Fruit fly (Drosophila melanogaster): ENCODE measurements around the gene CatB.

CatB gene

DNA sequence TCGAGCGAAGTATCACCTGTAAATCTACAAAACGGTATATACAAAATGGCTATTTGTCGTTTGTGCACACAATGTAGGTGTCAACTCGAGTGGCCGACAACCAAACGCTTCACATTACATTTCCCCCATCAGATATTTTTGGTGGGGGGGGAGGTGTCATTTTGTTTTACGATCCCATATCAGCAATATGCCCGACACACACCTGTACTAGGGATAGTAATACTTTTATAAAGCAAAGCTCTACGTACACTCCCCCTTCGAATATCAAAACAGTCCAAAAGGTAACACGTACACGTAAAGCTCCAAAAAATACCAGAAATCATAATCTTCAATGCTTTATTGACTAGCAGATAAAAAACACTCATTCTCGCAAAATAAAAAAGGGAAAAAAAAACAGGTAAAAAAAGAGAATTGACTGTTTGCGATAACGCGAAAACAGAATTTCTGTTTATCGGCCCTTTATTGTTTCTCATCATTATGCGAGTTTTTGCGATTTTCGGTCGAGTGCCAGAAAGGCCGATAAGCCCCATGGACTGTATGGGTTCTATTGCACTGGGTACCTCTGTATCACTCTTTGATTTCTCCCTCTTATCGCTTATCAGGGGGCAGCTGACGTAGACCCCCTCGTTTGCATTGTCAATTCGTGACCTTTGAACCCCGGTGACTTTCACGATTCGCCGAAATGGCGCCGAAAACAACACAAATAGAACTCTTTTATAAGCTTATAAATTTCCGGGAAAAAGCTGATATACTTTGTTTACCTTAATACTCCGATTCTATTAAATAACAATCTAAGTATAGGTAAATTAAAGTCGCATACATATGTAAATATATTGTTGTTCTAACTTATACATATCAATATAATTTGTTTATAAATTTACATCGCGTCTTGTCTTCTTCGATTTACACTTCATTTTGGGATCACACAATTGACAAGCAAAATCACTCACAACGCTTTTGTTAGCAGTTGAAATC lies at the start of gene CatB:
CatB (plus strand) TSS at position 925 of the 975 bp plus-strand sequence.
- TF ChIP-seq noc (tag; optimal IDR thresholded peaks at IDR 0.05), result peak; percentile 72

- TF ChIP-seq noc (tag; optimal IDR thresholded peaks at IDR 0.05), result no peak
These were observed 45.8 kb upstream of the CatB start for dm6 chr2L:8659549-8659948.

dm6 chr2L:8672278-8672748 lies 33.1 kb upstream of the CatB start, which contains the start of gene Glt:
Gene Glt, plus strand, starts transcription at chr2L:8672698.
- TF ChIP-seq noc (tag; optimal IDR thresholded peaks at IDR 0.05), result peak; percentile 47

dm6 chr2L:8678955-8679354 lies 26.4 kb upstream of the CatB start:
- TF ChIP-seq noc (tag; optimal IDR thresholded peaks at IDR 0.05), result no peak

dm6 chr2L:8679712-8680111 lies 25.7 kb upstream of the CatB start, which contains the start of gene CG9287:
Gene CG9287, minus strand, starts transcription at chr2L:8679812.
- no peak for TF ChIP-seq noc (tag; optimal IDR thresholded peaks at IDR 0.05)

DNA sequence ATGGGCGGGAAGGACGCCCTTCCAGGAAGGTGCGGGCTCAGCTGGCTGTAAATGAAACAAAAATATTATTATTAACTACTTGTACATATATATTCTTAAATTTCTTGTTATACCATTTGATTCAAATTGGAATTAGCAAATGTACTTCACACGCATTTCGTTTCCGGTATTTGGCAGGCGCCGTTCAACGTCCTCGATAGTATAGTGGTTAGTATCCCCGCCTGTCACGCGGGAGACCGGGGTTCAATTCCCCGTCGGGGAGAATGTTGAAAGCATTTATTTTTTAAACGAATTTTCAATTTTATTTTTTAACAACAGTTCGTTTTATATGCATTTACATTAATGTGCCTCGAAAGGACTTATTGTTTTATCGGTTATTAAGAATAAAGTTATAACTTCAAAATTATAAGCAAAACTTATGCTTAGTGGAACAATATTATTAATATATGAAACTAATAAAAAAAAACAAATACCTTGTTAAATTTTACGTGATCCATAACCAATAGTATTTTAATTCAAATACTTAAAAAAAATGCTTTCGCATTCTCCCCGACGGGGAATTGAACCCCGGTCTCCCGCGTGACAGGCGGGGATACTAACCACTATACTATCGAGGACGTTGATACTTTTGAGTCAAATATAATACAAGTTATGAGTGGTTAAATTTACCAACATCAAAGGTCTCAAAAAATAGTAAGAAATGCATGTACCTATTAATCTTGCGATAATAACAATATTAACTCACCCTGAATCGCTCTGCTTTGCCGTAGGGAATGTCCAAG lies 21.9 kb upstream of the CatB start:
- no peak for TF ChIP-seq noc (tag; optimal IDR thresholded peaks at IDR 0.05)

- no peak for TF ChIP-seq noc (tag; optimal IDR thresholded peaks at IDR 0.05)
These were observed 21.1 kb upstream of the CatB start, which contains the start of gene CG9289 for dm6 chr2L:8684276-8684675. Gene CG9289, minus strand, starts transcription at chr2L:8684376.

- no peak for TF ChIP-seq noc (tag; optimal IDR thresholded peaks at IDR 0.05)
These were observed 19.6 kb upstream of the CatB start, which contains the start of the genes PrBP and Trs23 for dm6 chr2L:8685668-8686306. Gene PrBP, minus strand, starts transcription at chr2L:8685955. Gene Trs23, plus strand, starts transcription at chr2L:8686231.

- TF ChIP-seq noc (tag; optimal IDR thresholded peaks at IDR 0.05), result no peak
These were observed 15.5 kb upstream of the CatB start for dm6 chr2L:8689853-8690252.

DNA sequence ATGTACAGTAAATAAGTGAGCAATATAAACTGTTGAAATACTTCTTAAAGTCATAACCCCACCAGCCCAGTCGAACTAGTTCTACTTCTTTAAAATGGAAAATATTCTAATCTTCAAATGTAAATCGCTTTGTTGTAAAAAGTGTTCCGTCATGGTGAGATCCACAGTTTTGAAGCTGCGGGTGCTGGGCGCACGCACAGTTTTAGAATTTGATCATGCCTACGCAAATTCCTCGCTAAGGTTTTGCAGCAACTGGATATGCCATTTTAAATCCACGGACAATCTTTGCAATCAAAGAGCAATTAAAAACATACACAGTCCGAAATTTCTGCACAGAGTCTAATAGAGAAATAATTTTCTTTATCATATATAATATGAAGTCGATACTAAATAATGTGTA lies 15.0 kb upstream of the CatB start:
- TF ChIP-seq noc (tag; optimal IDR thresholded peaks at IDR 0.05), result no peak

- TF ChIP-seq noc (tag; optimal IDR thresholded peaks at IDR 0.05), result no peak
These were observed 14.5 kb upstream of the CatB start for dm6 chr2L:8690913-8691291.

dm6 chr2L:8691292-8691975 lies 13.9 kb upstream of the CatB start:
- TF ChIP-seq noc (tag; optimal IDR thresholded peaks at IDR 0.05), result peak; percentile 91

- peak; percentile 76 for TF ChIP-seq noc (tag; optimal IDR thresholded peaks at IDR 0.05)
These were observed 12.8 kb upstream of the CatB start for dm6 chr2L:8692426-8693180.

DNA sequence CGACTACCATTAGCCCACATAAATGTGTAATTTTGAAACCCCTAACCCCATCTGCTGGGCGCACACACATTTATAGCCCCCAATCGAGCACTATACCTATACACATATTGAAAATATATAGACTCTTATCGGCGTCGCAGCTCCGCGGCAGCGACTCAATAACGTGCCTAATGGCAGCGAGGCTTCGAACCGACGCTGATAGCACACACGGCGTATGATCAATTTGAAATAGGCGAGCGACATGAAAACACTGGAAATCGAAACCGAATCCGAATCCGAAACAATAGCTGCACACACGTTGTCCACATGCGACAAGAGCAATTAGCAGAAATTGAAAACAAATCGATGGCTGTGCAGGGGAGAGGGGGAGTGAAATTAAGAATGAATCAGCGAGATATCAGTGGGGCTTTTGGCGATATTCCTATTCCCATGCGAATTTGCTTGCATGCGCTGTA lies 11.1 kb upstream of the CatB start:
- peak; percentile 61 for TF ChIP-seq noc (tag; optimal IDR thresholded peaks at IDR 0.05)

Measured in whole organism, larva.